Worm (Caenorhabditis elegans): ENCODE measurements around the gene adh-1.

Gene adh-1

DNA sequence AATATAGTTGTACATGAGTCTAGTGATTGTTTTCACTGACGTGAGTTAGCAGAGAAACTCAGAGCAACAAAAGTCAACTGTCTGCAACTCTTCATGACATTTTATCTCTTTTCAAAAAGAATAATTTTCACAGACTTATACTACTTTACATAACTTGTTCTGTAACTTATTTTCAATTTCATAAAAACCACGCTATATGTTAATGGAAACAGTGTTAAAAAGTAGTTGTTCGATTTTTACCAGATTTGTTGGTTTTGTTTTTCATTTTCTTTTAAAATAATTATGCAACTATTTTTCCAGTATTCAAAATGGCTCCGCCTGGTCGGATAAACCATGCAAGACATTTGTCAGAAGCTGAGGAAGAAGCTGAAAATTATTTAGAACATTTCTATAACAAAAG, 13.0 kb upstream of the adh-1 start, which contains the start of gene sulp-4:
TSS of gene sulp-4 (plus strand) at position 301 of the 400 bp plus-strand sequence.
- TF ChIP-seq efl-1 (optimal IDR thresholded peaks at IDR 0.05) (no peak), efl-1 (GFP tag; optimal IDR thresholded peaks at IDR 0.05 in 1 of 2) (peak in 1 of 2 experiments; percentile 58), tbx-2 (tag; optimal IDR thresholded peaks at IDR 0.05) (no peak), mdl-1 (tag; optimal IDR thresholded peaks at IDR 0.05) (no peak), tlp-1 (tag; optimal IDR thresholded peaks at IDR 0.05) (no peak), skn-1 (tag; optimal IDR thresholded peaks at IDR 0.05) (no peak)

DNA sequence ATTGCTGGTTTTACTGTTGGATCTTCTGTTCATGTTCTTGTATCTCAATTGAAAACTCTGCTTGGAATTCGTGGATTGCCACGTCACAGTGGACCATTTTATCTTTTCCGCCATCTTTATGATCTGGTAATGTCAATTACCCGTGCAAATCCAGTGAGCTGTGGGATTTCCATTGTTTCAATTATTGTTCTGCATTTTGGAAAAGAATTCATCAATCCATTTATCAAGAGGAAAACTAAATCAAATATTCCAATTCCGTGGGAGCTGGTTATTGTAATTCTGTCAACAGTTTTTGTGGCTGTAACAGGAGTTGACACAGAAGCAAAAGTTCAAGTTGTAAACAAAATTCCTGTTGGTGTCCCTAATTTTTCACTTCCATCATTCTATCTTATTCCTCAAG, 11.4 kb upstream of the adh-1 start:
- TF ChIP-seq hlh-17 (GFP tag; optimal IDR thresholded peaks at IDR 0.05; ENCODE audit: borderline replicate concordance) (no peak), lin-15B (tag; optimal IDR thresholded peaks at IDR 0.05) (no peak), efl-3 (GFP tag; optimal IDR thresholded peaks at IDR 0.05) (no peak), pqm-1 (tag; optimal IDR thresholded peaks at IDR 0.05) (no peak), irx-1 (tag; optimal IDR thresholded peaks at IDR 0.05) (no peak), skn-1 (tag; optimal IDR thresholded peaks at IDR 0.05) (no peak), lsy-2 (tag; optimal IDR thresholded peaks at IDR 0.05) (no peak), jun-1 (tag; optimal IDR thresholded peaks at IDR 0.05) (no peak), ceh-82 (tag; optimal IDR thresholded peaks at IDR 0.05) (no peak), dsc-1 (tag; optimal IDR thresholded peaks at IDR 0.05) (no peak), sptf-1 (tag; optimal IDR thresholded peaks at IDR 0.05) (no peak), mdl-1 (tag; optimal IDR thresholded peaks at IDR 0.05) (no peak), mef-2 (tag; optimal IDR thresholded peaks at IDR 0.05) (no peak), C04F5.9 (tag; optimal IDR thresholded peaks at IDR 0.05) (no peak), ces-1 (GFP tag; optimal IDR thresholded peaks at IDR 0.05) (no peak), C16A3.4 (tag; optimal IDR thresholded peaks at IDR 0.05) (no peak), elt-2 (tag; optimal IDR thresholded peaks at IDR 0.05) (no peak), blmp-1 (tag; optimal IDR thresholded peaks at IDR 0.05) (no peak)

DNA sequence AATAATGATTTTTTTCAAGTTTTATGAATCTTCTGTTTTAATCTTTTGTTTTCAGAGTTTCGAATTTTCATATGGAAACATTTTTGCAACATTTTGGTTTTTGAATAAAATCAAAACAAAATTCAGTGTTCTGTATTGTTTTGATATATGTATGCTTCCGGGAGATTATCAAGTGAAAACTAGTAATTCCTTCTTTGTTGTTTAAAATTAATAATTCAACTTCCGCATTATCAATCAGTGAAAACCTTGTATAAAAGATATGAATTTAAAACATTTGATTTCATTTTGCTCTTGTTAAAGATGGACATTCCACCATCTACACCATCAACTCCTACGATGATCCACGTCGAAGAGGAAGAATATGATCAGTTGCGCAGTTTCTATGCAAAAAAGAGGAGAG, 8.3 kb upstream of the adh-1 start, which contains the start of gene sulp-5:
TSS of gene sulp-5 (plus strand) at position 301 of the 400 bp plus-strand sequence.
- no peak for TF ChIP-seq unc-86 (tag; optimal IDR thresholded peaks at IDR 0.05)
- TF ChIP-seq nhr-85 (tag) = peak; percentile 41
- no peak for TF ChIP-seq jun-1 (tag; optimal IDR thresholded peaks at IDR 0.05)
- TF ChIP-seq mep-1 (tag; optimal IDR thresholded peaks at IDR 0.05) = no peak
- no peak for TF ChIP-seq ceh-63 (GFP tag; optimal IDR thresholded peaks at IDR 0.05)

DNA sequence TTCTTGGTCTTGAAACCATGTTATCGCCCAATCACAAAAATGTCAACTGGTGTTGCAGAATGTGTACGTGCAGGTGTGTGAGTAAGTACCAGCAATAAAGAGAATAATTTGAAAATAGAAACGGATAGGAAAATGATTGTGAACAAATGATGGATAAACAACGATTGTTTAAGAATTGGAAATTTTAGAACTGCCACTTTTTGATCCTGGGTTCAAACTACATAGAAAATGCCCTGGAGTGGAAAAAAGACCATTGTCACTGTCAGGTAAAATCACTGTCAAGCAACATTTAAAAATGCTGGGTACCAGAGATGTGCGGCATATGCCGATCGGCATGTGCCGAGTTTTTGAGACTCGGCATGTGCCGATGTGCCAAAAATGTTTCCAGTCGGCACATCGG, 4.8 kb upstream of the adh-1 start:
- TF ChIP-seq nhr-19 (GFP tag; conservative IDR thresholded peaks at IDR 0.05) = peak; percentile 33; the same call in 1 of the 2 replicates
- no peak for TF ChIP-seq mep-1 (tag; optimal IDR thresholded peaks at IDR 0.05)
- TF ChIP-seq snu-23 (GFP tag; optimal IDR thresholded peaks at IDR 0.05) = peak; percentile 35
- no peak for TF ChIP-seq efl-1 (optimal IDR thresholded peaks at IDR 0.05)
- TF ChIP-seq efl-1 (GFP tag; optimal IDR thresholded peaks at IDR 0.05 in 1 of 2) = no peak
- peak in 2 of 6 experiments; percentile 22 to 36 for TF ChIP-seq elt-3 (tag; optimal IDR thresholded peaks at IDR 0.05)
- TF ChIP-seq grh-1 (GFP tag; IDR thresholded peaks at IDR 0.05) = 0 out of 2 replicates have a peak, but pooled peaks have one; percentile 29
- TF ChIP-seq nhr-20 (tag; optimal IDR thresholded peaks at IDR 0.05) = peak; percentile 9
- peak; percentile 46 for TF ChIP-seq nhr-71 (tag; optimal IDR thresholded peaks at IDR 0.05)
- no peak for TF ChIP-seq mef-2 (tag; optimal IDR thresholded peaks at IDR 0.05)
- TF ChIP-seq aha-1 (tag; optimal IDR thresholded peaks at IDR 0.05) = no peak
- TF ChIP-seq fkh-8 (tag; optimal IDR thresholded peaks at IDR 0.05) = no peak
- TF ChIP-seq sup-37 (GFP tag; optimal IDR thresholded peaks at IDR 0.05) = no peak
- no peak for TF ChIP-seq xbp-1 (tag; optimal IDR thresholded peaks at IDR 0.05)
- TF ChIP-seq lsy-2 (tag; optimal IDR thresholded peaks at IDR 0.05) = peak in 1 of 2 experiments; percentile 15
- TF ChIP-seq ama-1 (optimal IDR thresholded peaks at IDR 0.05) = no peak
- TF ChIP-seq elt-2 (tag; optimal IDR thresholded peaks at IDR 0.05) = no peak
- no peak for TF ChIP-seq C34B4.2 (tag; optimal IDR thresholded peaks at IDR 0.05)
- no peak for TF ChIP-seq ceh-8 (GFP tag; optimal IDR thresholded peaks at IDR 0.05)
- peak; percentile 49 for TF ChIP-seq lin-14 (GFP tag; optimal IDR thresholded peaks at IDR 0.05)
- no peak for TF ChIP-seq sptf-1 (tag; optimal IDR thresholded peaks at IDR 0.05)
- TF ChIP-seq lin-35 (GFP tag; optimal IDR thresholded peaks at IDR 0.05) = peak in 1 of 2 experiments; percentile 6
- TF ChIP-seq ceh-90 (tag; optimal IDR thresholded peaks at IDR 0.05) = no peak
- TF ChIP-seq isw-1 (GFP tag; IDR thresholded peaks at IDR 0.05) = no peak
- TF ChIP-seq nhr-85 (tag) = peak; percentile 69
- TF ChIP-seq C16A3.4 (tag; optimal IDR thresholded peaks at IDR 0.05) = no peak
- TF ChIP-seq unc-130 (tag; optimal IDR thresholded peaks at IDR 0.05) = no peak
- TF ChIP-seq blmp-1 (tag; optimal IDR thresholded peaks at IDR 0.05) = peak; percentile 8
- no peak for TF ChIP-seq pax-3 (tag; optimal IDR thresholded peaks at IDR 0.05)

Data from whole organism, L1 larva.